Worm (Caenorhabditis elegans): Measurements from ENCODE around the gene F20B10.3.

Gene F20B10.3

ce11 chrIV:12160421-12160820 is 7.6 kb upstream of the F20B10.3 start:
- TF ChIP-seq nhr-41 (GFP tag; IDR thresholded peaks at IDR 0.05) (no peak), zip-2 (tag; optimal IDR thresholded peaks at IDR 0.05) (no peak), egl-43 (GFP tag; IDR thresholded peaks at IDR 0.05) (no peak), F44E2.7 (GFP tag; IDR thresholded peaks at IDR 0.05) (no peak), aha-1 (tag) (peak; percentile 96), unc-62 (GFP tag; optimal IDR thresholded peaks at IDR 0.05 in 1 of 2) (no peak), unc-62 (tag; optimal IDR thresholded peaks at IDR 0.05) (no peak)

- TF ChIP-seq aha-1 (tag) (peak; percentile 94), ama-1 (optimal IDR thresholded peaks at IDR 0.05) (no peak), lin-15B (tag; optimal IDR thresholded peaks at IDR 0.05) (no peak), hlh-11 (tag; optimal IDR thresholded peaks at IDR 0.05) (no peak), gei-8 (GFP tag; optimal IDR thresholded peaks at IDR 0.05) (no peak), mxl-2 (GFP tag; conservative IDR thresholded peaks at IDR 0.05) (no peak), skn-1 (tag; optimal IDR thresholded peaks at IDR 0.05) (no peak)
Measured at ce11 chrIV:12162732-12163131, 5.3 kb upstream of the F20B10.3 start.

ce11 chrIV:12165432-12166078 is 2.5 kb upstream of the F20B10.3 start:
- TF ChIP-seq php-3 (GFP tag; IDR thresholded peaks at IDR 0.05) (no peak), daf-12 (tag; optimal IDR thresholded peaks at IDR 0.05) (no peak), F37D6.2 (tag; optimal IDR thresholded peaks at IDR 0.05) (no peak), lin-39 (tag; optimal IDR thresholded peaks at IDR 0.05) (no peak), nhr-10 (tag; optimal IDR thresholded peaks at IDR 0.05) (no peak), pha-4 (GFP tag; IDR thresholded peaks at IDR 0.05) (no peak), pha-4 (tag; optimal IDR thresholded peaks at IDR 0.05) (no peak), nhr-102 (tag; optimal IDR thresholded peaks at IDR 0.05) (no peak), pqm-1 (tag; optimal IDR thresholded peaks at IDR 0.05) (peak; percentile 13), ceh-44 (GFP tag; IDR thresholded peaks at IDR 0.05) (no peak), nhr-111 (GFP tag; optimal IDR thresholded peaks at IDR 0.05) (no peak), unc-62 (GFP tag; optimal IDR thresholded peaks at IDR 0.05 in 1 of 2) (no peak), unc-62 (tag; optimal IDR thresholded peaks at IDR 0.05) (no peak), jun-1 (tag; optimal IDR thresholded peaks at IDR 0.05) (no peak), aha-1 (tag) (peak; percentile 55), nhr-11 (tag; optimal IDR thresholded peaks at IDR 0.05) (no peak), hmg-1.1 (GFP tag; IDR thresholded peaks at IDR 0.05) (no peak), zfp-2 (tag; optimal IDR thresholded peaks at IDR 0.05) (no peak), zag-1 (tag; optimal IDR thresholded peaks at IDR 0.05) (no peak), R02D3.7 (tag; optimal IDR thresholded peaks at IDR 0.05) (no peak), nhr-28 (tag; optimal IDR thresholded peaks at IDR 0.05) (peak; percentile 28), mdl-1 (tag; optimal IDR thresholded peaks at IDR 0.05) (no peak), nhr-237 (tag; optimal IDR thresholded peaks at IDR 0.05) (no peak), daf-16 (GFP tag; optimal IDR thresholded peaks at IDR 0.05) (no peak), daf-16 (tag; optimal IDR thresholded peaks at IDR 0.05) (peak; percentile 14), dmd-6 (GFP tag; IDR thresholded peaks at IDR 0.05) (peak; percentile 24; the same call in 1 of the 2 replicates), snpc-1.2 (GFP tag; IDR thresholded peaks at IDR 0.05) (no peak), lin-38 (GFP tag; IDR thresholded peaks at IDR 0.05) (no peak), hlh-11 (tag; optimal IDR thresholded peaks at IDR 0.05) (peak; percentile 5), hif-1 (tag; optimal IDR thresholded peaks at IDR 0.05) (no peak)

- TF ChIP-seq madf-5 (GFP tag; IDR thresholded peaks at IDR 0.05) (peak in 1 of 2 experiments; percentile 78; a peak in 2 of 4 replicates), lim-7 (GFP tag; IDR thresholded peaks at IDR 0.05) (0 out of 2 replicates have a peak, but pooled peaks have one; percentile 40)
Measured at ce11 chrIV:12170396-12170795, 2.4 kb downstream of the F20B10.3 start.

Measured in whole organism, L4 larva.